Worm (Caenorhabditis elegans) whole organism, L2 larva: ENCODE measurements around the gene K08E4.7.

Source experiments
- C34F6.9 ChIP-seq: fragments of 150-350 bp; optimal IDR thresholded peaks from 2 replicates; lab custom pipeline; 2014; ENCODE audit warnings: missing biosample characterization, missing genetic modification characterization
- F13H6.1 ChIP-seq: sonication (generic microtip); optimal IDR thresholded peaks from 2 replicates; lab custom pipeline; 2016; ENCODE audit warnings: missing genetic modification characterization, missing compliant biosample characterization
- R02D3.7 ChIP-seq: fragments of 150-350 bp; optimal IDR thresholded peaks from 2 replicates; lab custom pipeline; 2014; ENCODE audit warnings: missing biosample characterization, missing genetic modification characterization
- Y55F3AM.14 ChIP-seq: fragments of 200-800 bp; sonication (Bioruptor generic); optimal IDR thresholded peaks from 2 replicates; lab custom pipeline; 2018; ENCODE audit warnings: mild to moderate bottlenecking, missing genetic modification characterization, missing compliant biosample characterization
- ZK546.5 ChIP-seq: sonication (generic microtip); optimal IDR thresholded peaks from 2 replicates; lab custom pipeline; 2017; ENCODE audit warnings: missing biosample characterization, missing genetic modification characterization
- alr-1 ChIP-seq: fragments of 150-350 bp; optimal IDR thresholded peaks from 2 replicates; lab custom pipeline; 2014; ENCODE audit warnings: missing biosample characterization, missing genetic modification characterization
- aly-2 ChIP-seq: fragments of 150-350 bp; optimal IDR thresholded peaks from 2 replicates; lab custom pipeline; 2014; ENCODE audit warnings: missing biosample characterization, missing genetic modification characterization
- blmp-1 ChIP-seq: sonication (generic microtip); optimal IDR thresholded peaks from 2 replicates; lab custom pipeline; 2017; ENCODE audit warnings: missing genetic modification characterization, mild to moderate bottlenecking, missing compliant biosample characterization, antibody characterized with exemption, moderate library complexity; ENCODE audit not compliant: insufficient read depth
- ceh-16 ChIP-seq: fragments of 150-350 bp; optimal IDR thresholded peaks from 2 replicates; lab custom pipeline; 2014; ENCODE audit warnings: missing biosample characterization, missing genetic modification characterization
- ceh-82 ChIP-seq: fragments of 150-350 bp; optimal IDR thresholded peaks from 2 replicates; lab custom pipeline; 2014; ENCODE audit warnings: missing biosample characterization, missing genetic modification characterization
- crh-2 ChIP-seq: sonication (generic microtip); optimal IDR thresholded peaks from 2 replicates; lab custom pipeline; 2017; ENCODE audit warnings: missing biosample characterization, missing genetic modification characterization
- dmd-4 ChIP-seq: sonication (generic microtip); optimal IDR thresholded peaks from 2 replicates; lab custom pipeline; 2017; ENCODE audit warnings: missing biosample characterization, missing genetic modification characterization
- egl-27 ChIP-seq: sonication (generic microtip); optimal IDR thresholded peaks from 3 replicates; lab custom pipeline; 2017; ENCODE audit warnings: missing biosample characterization, missing genetic modification reagents, missing genetic modification characterization
- elt-1 ChIP-seq: fragments of 150-350 bp; optimal IDR thresholded peaks from 2 replicates; lab custom pipeline; 2014; ENCODE audit warnings: missing biosample characterization, missing genetic modification characterization
- elt-3 ChIP-seq: sonication (generic microtip); optimal IDR thresholded peaks from 2 replicates; lab custom pipeline; 2017; ENCODE audit warnings: missing biosample characterization, missing genetic modification characterization
- fos-1 ChIP-seq: fragments of 150-350 bp; optimal IDR thresholded peaks from 2 replicates; lab custom pipeline; 2014; ENCODE audit warnings: missing biosample characterization, missing genetic modification characterization
- lin-11 ChIP-seq: fragments of 150-350 bp; sonication (generic microtip); optimal IDR thresholded peaks from 2 replicates; lab custom pipeline; 2014; ENCODE audit warnings: missing biosample characterization, missing genetic modification characterization, inconsistent platforms, mixed read lengths
- lin-13 ChIP-seq: fragments of 150-350 bp; optimal IDR thresholded peaks from 2 replicates; lab custom pipeline; 2014; ENCODE audit warnings: missing biosample characterization, missing genetic modification reagents, missing genetic modification characterization
- lin-39 ChIP-seq: fragments of 150-350 bp; optimal IDR thresholded peaks from 2 replicates; lab custom pipeline; 2014; ENCODE audit warnings: missing biosample characterization, missing genetic modification reagents, missing genetic modification characterization
- lsy-2 ChIP-seq, 2 experiments: fragments of 150-350 bp in 1 of 2; sonication (generic microtip) in 1 of 2; optimal IDR thresholded peaks; 2 replicates each; lab custom pipeline; 2014 to 2017; ENCODE audit warnings: missing biosample characterization in 2 of 2, missing genetic modification characterization in 2 of 2
- mab-5 ChIP-seq: fragments of 150-350 bp; optimal IDR thresholded peaks from 2 replicates; lab custom pipeline; 2014; ENCODE audit warnings: missing biosample characterization, missing genetic modification characterization
- mdl-1 ChIP-seq, 2 experiments: fragments of 150-350 bp in 1 of 2; sonication (generic microtip) in 1 of 2; optimal IDR thresholded peaks; 2 replicates each; lab custom pipeline; 2017; ENCODE audit warnings: missing biosample characterization in 2 of 2, missing genetic modification characterization in 2 of 2
- nhr-10 ChIP-seq: sonication (generic microtip); optimal IDR thresholded peaks from 2 replicates; lab custom pipeline; 2017; ENCODE audit warnings: missing biosample characterization, missing genetic modification characterization
- nhr-11 ChIP-seq: fragments of 150-350 bp; optimal IDR thresholded peaks from 2 replicates; lab custom pipeline; 2014; ENCODE audit warnings: missing biosample characterization, missing genetic modification characterization
- nhr-12 ChIP-seq: fragments of 150-350 bp; optimal IDR thresholded peaks from 2 replicates; lab custom pipeline; 2014; ENCODE audit warnings: missing biosample characterization, missing genetic modification characterization
- nhr-129 ChIP-seq: fragments of 150-350 bp; optimal IDR thresholded peaks from 2 replicates; lab custom pipeline; 2014; ENCODE audit warnings: missing biosample characterization, missing genetic modification characterization
- nhr-21 ChIP-seq: fragments of 150-350 bp; optimal IDR thresholded peaks from 2 replicates; lab custom pipeline; 2014; ENCODE audit warnings: missing biosample characterization, missing genetic modification characterization
- nhr-23 ChIP-seq: fragments of 150-350 bp; optimal IDR thresholded peaks from 2 replicates; lab custom pipeline; 2014; ENCODE audit warnings: missing biosample characterization, missing genetic modification reagents, missing genetic modification characterization
- nhr-237 ChIP-seq: fragments of 150-350 bp; optimal IDR thresholded peaks from 2 replicates; lab custom pipeline; 2014; ENCODE audit warnings: missing biosample characterization, missing genetic modification characterization
- nhr-25 ChIP-seq: fragments of 150-350 bp; sonication (generic microtip); optimal IDR thresholded peaks from 3 replicates; lab custom pipeline; 2014; ENCODE audit warnings: missing biosample characterization, missing genetic modification characterization
- nhr-6 ChIP-seq: fragments of 150-350 bp; optimal IDR thresholded peaks from 2 replicates; lab custom pipeline; 2014; ENCODE audit warnings: missing biosample characterization, missing genetic modification characterization
- nhr-77 ChIP-seq: fragments of 150-350 bp; optimal IDR thresholded peaks from 2 replicates; lab custom pipeline; 2014; ENCODE audit warnings: missing biosample characterization, missing genetic modification characterization
- sem-4 ChIP-seq: fragments of 150-350 bp; optimal IDR thresholded peaks from 2 replicates; lab custom pipeline; 2014; ENCODE audit warnings: missing biosample characterization, missing genetic modification reagents, missing genetic modification characterization
- skn-1 ChIP-seq: sonication (generic microtip); optimal IDR thresholded peaks from 2 replicates; lab custom pipeline; 2017; ENCODE audit warnings: missing biosample characterization, missing genetic modification characterization
- sma-3 ChIP-seq: sonication (generic microtip); optimal IDR thresholded peaks from 2 replicates; lab custom pipeline; 2016; ENCODE audit warnings: missing genetic modification reagents, missing genetic modification characterization, missing compliant biosample characterization
- sma-9 ChIP-seq, 2 experiments: fragments of 150-350 bp in 1 of 2; sonication (generic microtip) in 1 of 2; optimal IDR thresholded peaks; 2 replicates each; lab custom pipeline; 2014 to 2016; ENCODE audit warnings: missing genetic modification characterization in 2 of 2, mild to moderate bottlenecking in 1 of 2, missing biosample characterization in 1 of 2, missing compliant biosample characterization in 1 of 2, missing genetic modification reagents in 1 of 2, moderate library complexity in 1 of 2
- unc-39 ChIP-seq: fragments of 150-350 bp; optimal IDR thresholded peaks from 2 replicates; lab custom pipeline; 2014; ENCODE audit warnings: missing biosample characterization, missing genetic modification characterization
- unc-55 ChIP-seq: fragments of 150-350 bp; sonication (generic microtip); optimal IDR thresholded peaks from 3 replicates; lab custom pipeline; 2014; ENCODE audit warnings: missing biosample characterization, missing genetic modification reagents, missing genetic modification characterization
- unc-62 ChIP-seq: fragments of 150-350 bp; optimal IDR thresholded peaks from 2 replicates; lab custom pipeline; 2014; ENCODE audit warnings: missing biosample characterization, missing genetic modification reagents, missing genetic modification characterization
- ztf-1 ChIP-seq: fragments of 200-800 bp; sonication (Bioruptor generic); conservative IDR thresholded peaks from 2 replicates; pipeline ENCODE4 v1.3.6; 2022; ENCODE audit warnings: missing genetic modification characterization, missing compliant biosample characterization
- ztf-11 ChIP-seq: sonication (generic microtip); optimal IDR thresholded peaks from 2 replicates; lab custom pipeline; 2017; ENCODE audit warnings: missing biosample characterization, missing genetic modification characterization
- ztf-4 ChIP-seq: fragments of 150-350 bp; optimal IDR thresholded peaks from 2 replicates; lab custom pipeline; 2014; ENCODE audit warnings: missing biosample characterization, missing genetic modification characterization

K08E4.7 gene

ce11 chrIV:12121076-12121475, 45.5 kb downstream of the K08E4.7 start, which contains the start of the genes ddb-1 and M18.6:
ddb-1 (minus strand) TSS chrIV:12121165.
M18.6 (plus strand) TSS chrIV:12121310.
- TF ChIP-seq unc-55 (GFP tag; lab: Kevin White, UChicago), result peak; percentile 68
- TF ChIP-seq dmd-4 (tag; lab: Kevin White, UChicago), result no peak
- no peak for TF ChIP-seq sma-3 (GFP tag; lab: Kevin White, UChicago)
- TF ChIP-seq F13H6.1, result no peak
- peak; percentile 71 for TF ChIP-seq C34F6.9
- TF ChIP-seq skn-1 (tag; lab: Kevin White, UChicago), result no peak
- TF ChIP-seq nhr-23 (tag; lab: Kevin White, UChicago), result no peak
- no peak for TF ChIP-seq R02D3.7
- TF ChIP-seq lsy-2 (tag; optimal IDR thresholded peaks at IDR 0.05; lab: Kevin White, UChicago), result peak in 1 of 2 experiments; percentile 55
- TF ChIP-seq ceh-16 (tag; lab: Kevin White, UChicago), result no peak
- no peak for TF ChIP-seq ZK546.5 (tag; lab: Kevin White, UChicago)
- peak; percentile 76 for TF ChIP-seq nhr-129 (tag; lab: Kevin White, UChicago)
- TF ChIP-seq blmp-1, result no peak
- no peak for TF ChIP-seq ceh-82 (tag; lab: Kevin White, UChicago)
- TF ChIP-seq Y55F3AM.14, result no peak
- TF ChIP-seq nhr-25 (tag; lab: Kevin White, UChicago), result no peak
- TF ChIP-seq nhr-237 (tag; lab: Kevin White, UChicago), result no peak
- TF ChIP-seq sma-9 (GFP tag; optimal IDR thresholded peaks at IDR 0.05; lab: Kevin White, UChicago), result no peak
- TF ChIP-seq sma-9 (tag; optimal IDR thresholded peaks at IDR 0.05; lab: Kevin White, UChicago), result no peak
- no peak for TF ChIP-seq mdl-1 (tag; optimal IDR thresholded peaks at IDR 0.05; lab: Kevin White, UChicago)
- TF ChIP-seq fos-1, result no peak

DNA sequence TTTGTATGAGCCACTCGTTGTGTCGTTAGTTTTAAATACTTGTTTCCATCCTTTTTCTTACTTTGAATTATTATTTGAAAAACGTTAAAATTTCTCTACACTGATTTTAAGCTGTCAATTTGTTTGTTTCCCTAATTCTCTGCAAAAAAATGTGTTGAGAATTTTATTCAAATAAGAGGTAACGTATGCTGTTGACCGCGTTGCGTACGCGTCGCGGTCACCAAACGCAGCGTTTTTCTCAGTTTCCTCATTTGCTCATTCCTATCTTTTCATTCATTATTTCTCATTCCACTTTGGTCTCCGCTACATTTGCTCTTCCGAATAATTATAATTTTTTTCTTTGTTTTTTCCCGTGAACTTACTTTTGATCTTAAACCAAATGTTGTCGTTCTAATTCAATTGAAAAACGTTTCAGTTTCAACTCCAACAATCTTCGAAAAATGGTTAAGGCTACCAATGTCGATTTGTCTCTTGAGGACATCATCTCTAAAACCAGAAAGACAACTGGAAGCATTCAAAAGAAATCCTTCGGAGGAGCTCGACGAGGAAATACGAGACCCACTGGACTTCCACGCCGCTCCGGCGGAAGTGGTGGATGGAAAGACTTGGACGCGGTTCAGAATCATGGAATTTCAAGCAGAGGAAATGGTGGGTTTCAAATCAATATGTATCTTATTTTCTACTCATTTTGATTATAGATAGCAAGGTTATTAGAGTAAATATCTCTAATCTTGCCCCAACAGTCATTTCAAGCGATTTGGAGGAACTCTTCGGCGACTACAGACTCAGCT, 47.5 kb downstream of the K08E4.7 start, which contains the start of gene aly-3:
Gene aly-3, plus strand, starts transcription at position 409 of the 791 bp plus-strand sequence.
- no peak for TF ChIP-seq nhr-6
- TF ChIP-seq fos-1, result peak; percentile 8
- TF ChIP-seq nhr-11 (tag; lab: Kevin White, UChicago), result no peak
- TF ChIP-seq skn-1 (tag; lab: Kevin White, UChicago), result no peak
- no peak for TF ChIP-seq nhr-10 (tag; lab: Kevin White, UChicago)
- no peak for TF ChIP-seq nhr-12 (tag; lab: Kevin White, UChicago)
- no peak for TF ChIP-seq mdl-1 (tag; optimal IDR thresholded peaks at IDR 0.05; lab: Kevin White, UChicago)
- no peak for TF ChIP-seq sma-3 (GFP tag; lab: Kevin White, UChicago)
- peak; percentile 49 for TF ChIP-seq unc-55 (GFP tag; lab: Kevin White, UChicago)
- no peak for TF ChIP-seq sem-4 (tag; lab: Kevin White, UChicago)
- TF ChIP-seq Y55F3AM.14, result no peak
- TF ChIP-seq R02D3.7, result no peak
- peak in 1 of 2 experiments; percentile 32 for TF ChIP-seq lsy-2 (tag; optimal IDR thresholded peaks at IDR 0.05; lab: Kevin White, UChicago)
- TF ChIP-seq lin-13 (GFP tag; lab: Kevin White, UChicago), result no peak
- TF ChIP-seq aly-2 (tag; lab: Kevin White, UChicago), result no peak
- no peak for TF ChIP-seq mab-5
- TF ChIP-seq nhr-129 (tag; lab: Kevin White, UChicago), result peak; percentile 33
- no peak for TF ChIP-seq nhr-21 (tag; lab: Kevin White, UChicago)
- no peak for TF ChIP-seq unc-39
- TF ChIP-seq ceh-16 (tag; lab: Kevin White, UChicago), result no peak
- no peak for TF ChIP-seq elt-3 (tag; lab: Kevin White, UChicago)
- TF ChIP-seq lin-39 (tag; lab: Kevin White, UChicago), result no peak
- TF ChIP-seq nhr-77 (tag; lab: Kevin White, UChicago), result no peak
- TF ChIP-seq ceh-82 (tag; lab: Kevin White, UChicago), result no peak
- no peak for TF ChIP-seq F13H6.1
- no peak for TF ChIP-seq elt-1
- no peak for TF ChIP-seq crh-2
- TF ChIP-seq ztf-4 (tag; lab: Kevin White, UChicago), result no peak
- no peak for TF ChIP-seq nhr-237 (tag; lab: Kevin White, UChicago)
- TF ChIP-seq ztf-1 (GFP tag; lab: Robert Waterston, UW), result no peak
- no peak for TF ChIP-seq lin-11 (tag; lab: Kevin White, UChicago)
- TF ChIP-seq C34F6.9, result peak; percentile 61
- no peak for TF ChIP-seq ztf-11 (tag; lab: Kevin White, UChicago)
- TF ChIP-seq unc-62 (GFP tag; lab: Kevin White, UChicago), result no peak
- TF ChIP-seq alr-1, result no peak
- TF ChIP-seq egl-27, result no peak
- TF ChIP-seq, all 48 proteins: peak for 5
